Fruit fly (Drosophila melanogaster): Measurements from ENCODE around the gene CG7394.

CG7394 gene

DNA sequence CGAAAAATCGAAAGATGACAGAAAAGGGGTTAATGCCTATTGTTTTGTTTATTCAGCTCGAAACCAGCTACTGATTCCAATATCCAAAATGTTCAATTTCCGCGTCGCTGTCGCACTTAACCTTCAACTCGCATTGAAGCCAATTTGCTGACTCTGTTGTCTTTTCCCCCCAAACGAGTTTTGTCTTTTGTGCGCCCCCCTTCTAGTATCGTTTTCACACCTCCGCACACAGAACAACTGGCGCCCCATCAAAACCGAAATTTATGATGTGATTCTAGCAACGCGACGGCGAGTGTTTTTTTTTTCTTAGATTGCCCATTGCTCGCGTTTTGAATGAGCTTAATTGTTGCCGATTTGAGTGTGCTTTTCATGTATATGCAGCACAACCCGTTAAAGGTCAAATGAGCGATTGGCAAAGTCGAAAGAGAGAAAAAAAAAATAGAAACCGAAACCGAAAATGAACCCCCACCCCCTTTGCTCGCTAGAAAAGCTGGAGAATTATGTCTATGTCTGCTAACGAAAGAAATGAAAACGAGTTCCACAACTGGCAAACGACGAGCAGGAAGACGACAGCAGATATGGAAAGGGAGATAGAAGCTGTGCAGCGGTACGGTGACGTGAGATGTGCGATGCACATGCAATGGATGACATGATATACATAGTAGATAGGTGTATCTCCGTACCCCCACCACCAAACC is 11.3 kb upstream of the CG7394 start (continued):
- TF ChIP-seq repo (GFP tag; optimal IDR thresholded peaks at IDR 0.05) (no peak), fu2 (GFP tag; optimal IDR thresholded peaks at IDR 0.05) (no peak), BtbVII (GFP tag; optimal IDR thresholded peaks at IDR 0.05) (no peak), pho (GFP tag; optimal IDR thresholded peaks at IDR 0.05) (no peak), CG12942 (GFP tag; optimal IDR thresholded peaks at IDR 0.05) (no peak), prd (optimal IDR thresholded peaks at IDR 0.05) (no peak), prd (GFP tag; IDR thresholded peaks at IDR 0.05) (no peak), ash1 (GFP tag; optimal IDR thresholded peaks at IDR 0.05) (no peak), CrebB (tag; optimal IDR thresholded peaks at IDR 0.05) (no peak), dysf (GFP tag; IDR thresholded peaks at IDR 0.05) (peak; percentile 12; the same call in 1 of the 3 replicates), Pdp1 (GFP tag; optimal IDR thresholded peaks at IDR 0.05) (no peak), CG43689 (GFP tag; IDR thresholded peaks at IDR 0.05) (no peak), CG12659 (GFP tag; optimal IDR thresholded peaks at IDR 0.05) (no peak), Hey (tag; optimal IDR thresholded peaks at IDR 0.05) (no peak), CG11247 (GFP tag; IDR thresholded peaks at IDR 0.05) (no peak), org-1 (GFP tag; optimal IDR thresholded peaks at IDR 0.05) (no peak), sob (GFP tag; IDR thresholded peaks at IDR 0.05) (0 out of 2 replicates have a peak, but pooled peaks have one; percentile 24), chinmo (GFP tag; IDR thresholded peaks at IDR 0.05; ENCODE audit: partially characterized antibody) (peak; percentile 93), CG15073 (GFP tag; optimal IDR thresholded peaks at IDR 0.05) (no peak), CG8478 (optimal IDR thresholded peaks at IDR 0.05) (no peak), cato (GFP tag; optimal IDR thresholded peaks at IDR 0.05; ENCODE audit: borderline replicate concordance) (no peak), CG7556 (GFP tag; optimal IDR thresholded peaks at IDR 0.05) (no peak), Optix (GFP tag; IDR thresholded peaks at IDR 0.05) (no peak), tll (GFP tag; optimal IDR thresholded peaks at IDR 0.05) (no peak), fru (optimal IDR thresholded peaks at IDR 0.05) (no peak), Elba2 (GFP tag; optimal IDR thresholded peaks at IDR 0.05) (no peak), CG8281 (tag; optimal IDR thresholded peaks at IDR 0.05) (no peak), Chrac-16 (GFP tag; optimal IDR thresholded peaks at IDR 0.05) (no peak), CG31365 (tag; optimal IDR thresholded peaks at IDR 0.05) (no peak), jumu (GFP tag; optimal IDR thresholded peaks at IDR 0.05) (no peak), Dad (GFP tag; optimal IDR thresholded peaks at IDR 0.05) (no peak), CG10431 (GFP tag; optimal IDR thresholded peaks at IDR 0.05) (peak; percentile 7), Lpt (GFP tag; optimal IDR thresholded peaks at IDR 0.05) (no peak), sug (tag; optimal IDR thresholded peaks at IDR 0.05) (peak; percentile 26), Sox100B (GFP tag; optimal IDR thresholded peaks at IDR 0.05) (no peak), ERR (GFP tag; optimal IDR thresholded peaks at IDR 0.05) (peak; percentile 30), crol (GFP tag; IDR thresholded peaks at IDR 0.05) (peak; percentile 52), ttk (GFP tag; IDR thresholded peaks at IDR 0.05) (no peak), danr (GFP tag; IDR thresholded peaks at IDR 0.05) (no peak), CG18011 (GFP tag; optimal IDR thresholded peaks at IDR 0.05) (no peak), CG11695 (GFP tag; IDR thresholded peaks at IDR 0.05) (peak; percentile 45; the same call in 1 of the 3 replicates), CG2678 (tag; optimal IDR thresholded peaks at IDR 0.05) (no peak), z (GFP tag; IDR thresholded peaks at IDR 0.05) (peak; percentile 37; the same call in 1 of the 3 replicates), CG13424 (tag; optimal IDR thresholded peaks at IDR 0.05) (no peak), CG2116 (GFP tag; optimal IDR thresholded peaks at IDR 0.05) (no peak), dimm (GFP tag; IDR thresholded peaks at IDR 0.05) (no peak), ase (GFP tag; IDR thresholded peaks at IDR 0.05) (no peak), CG6765 (GFP tag; optimal IDR thresholded peaks at IDR 0.05) (peak; percentile 22), Fer2 (tag; optimal IDR thresholded peaks at IDR 0.05) (no peak), CG10959 (GFP tag; IDR thresholded peaks at IDR 0.05) (no peak), Max (GFP tag; optimal IDR thresholded peaks at IDR 0.05) (no peak), CG4360 (GFP tag; IDR thresholded peaks at IDR 0.05) (no peak)

Measured in whole organism, embryonic.